Fruit fly (Drosophila melanogaster) whole organism, embryonic: ENCODE results near the gene Tpst.

ENCODE experiments used
- Atf3 ChIP-seq: fragments of 200-800 bp; sonication (Bioruptor generic); optimal IDR thresholded peaks from 3 replicates; lab custom pipeline; 2016; ENCODE audit warnings: missing biosample characterization, missing genetic modification characterization
- Atf6 ChIP-seq: fragments of 200-800 bp; sonication (Bioruptor generic); IDR thresholded peaks from 2 replicates; pipeline ENCODE4 v1.3.6; 2022; ENCODE audit warnings: missing biosample characterization, missing genetic modification characterization
- CG11085 ChIP-seq: fragments of 200-800 bp; sonication (Bioruptor generic); IDR thresholded peaks from 2 replicates; pipeline ENCODE4 v1.3.6; 2022; ENCODE audit warnings: missing biosample characterization, missing genetic modification characterization
- CG12391 ChIP-seq: fragments of 200-800 bp; sonication (Bioruptor generic); optimal IDR thresholded peaks from 3 replicates; lab custom pipeline; 2018; ENCODE audit warnings: missing biosample characterization, mild to moderate bottlenecking, missing genetic modification characterization, moderate library complexity
- CG12744 ChIP-seq: fragments of 200-800 bp; sonication (Bioruptor generic); optimal IDR thresholded peaks from 2 replicates; lab custom pipeline; 2016; ENCODE audit warnings: missing biosample characterization, missing genetic modification characterization
- CG15601 ChIP-seq: fragments of 200-800 bp; sonication (Bioruptor generic); optimal IDR thresholded peaks from 3 replicates; lab custom pipeline; 2019; ENCODE audit warnings: missing biosample characterization, mild to moderate bottlenecking, missing genetic modification characterization, moderate library complexity
- CG1647 ChIP-seq: fragments of 200-800 bp; sonication (Bioruptor generic); optimal IDR thresholded peaks from 3 replicates; lab custom pipeline; 2016; ENCODE audit warnings: missing biosample characterization, missing genetic modification characterization
- CG17385 ChIP-seq: fragments of 200-800 bp; sonication (Bioruptor generic); optimal IDR thresholded peaks from 3 replicates; lab custom pipeline; 2018; ENCODE audit warnings: missing biosample characterization, mild to moderate bottlenecking, missing genetic modification characterization
- CG18599 ChIP-seq: fragments of 200-800 bp; sonication (Bioruptor generic); optimal IDR thresholded peaks from 3 replicates; lab custom pipeline; 2017; ENCODE audit warnings: missing biosample characterization, missing genetic modification characterization, mild to moderate bottlenecking, moderate library complexity, missing genetic modification reagents
- CG2875 ChIP-seq: fragments of 200-800 bp; sonication (Bioruptor generic); optimal IDR thresholded peaks from 2 replicates; lab custom pipeline; 2017; ENCODE audit warnings: missing biosample characterization, mild to moderate bottlenecking, missing genetic modification characterization, missing genetic modification reagents
- CG32767 ChIP-seq: fragments of 200-800 bp; sonication (Bioruptor generic); IDR thresholded peaks from 2 replicates; pipeline ENCODE4 v1.3.6; 2022; ENCODE audit warnings: missing biosample characterization, missing genetic modification characterization
- CHES-1-like ChIP-seq: fragments of 200-800 bp; sonication (Bioruptor generic); optimal IDR thresholded peaks from 2 replicates; lab custom pipeline; 2016; ENCODE audit warnings: missing biosample characterization, missing genetic modification characterization
- Dfd ChIP-seq, 2 experiments: fragments of >200 bp; optimal IDR thresholded peaks; 2 replicates each; lab custom pipeline; 2017; ENCODE audit warnings: missing biosample characterization in 2 of 2, missing genetic modification characterization in 2 of 2
- E2f1 ChIP-seq: fragments of 200-800 bp; sonication (Bioruptor generic); IDR thresholded peaks from 2 replicates; pipeline ENCODE4 v1.3.6; 2022; ENCODE audit warnings: missing biosample characterization, missing genetic modification characterization
- Eip74EF ChIP-seq, 2 experiments: fragments of 200-800 bp in 1 of 2; fragments of >200 bp in 1 of 2; sonication (Bioruptor generic) in 1 of 2; optimal IDR thresholded peaks; 2 replicates each; lab custom pipeline; 2017 to 2019; ENCODE audit warnings: missing biosample characterization in 2 of 2, missing genetic modification characterization in 2 of 2, mild to moderate bottlenecking in 1 of 2, moderate library complexity in 1 of 2
- HLH4C ChIP-seq: fragments of 200-800 bp; sonication (Bioruptor generic); IDR thresholded peaks from 3 replicates; pipeline ENCODE4 v1.3.6; 2022; ENCODE audit warnings: missing biosample characterization, missing genetic modification characterization; ENCODE audit not compliant: partially characterized antibody
- Lhr ChIP-seq: fragments of 200-800 bp; sonication (Bioruptor generic); optimal IDR thresholded peaks from 3 replicates; lab custom pipeline; 2017; ENCODE audit warnings: mild to moderate bottlenecking, missing biosample characterization, missing genetic modification reagents, missing genetic modification characterization
- NC2α ChIP-seq: fragments of 200-800 bp; sonication (Bioruptor generic); optimal IDR thresholded peaks from 2 replicates; lab custom pipeline; 2016; ENCODE audit warnings: missing biosample characterization, missing genetic modification characterization
- Pdp1 ChIP-seq, 2 experiments: fragments of 200-800 bp; sonication (Bioruptor generic); optimal IDR thresholded peaks; 3 replicates each; lab custom pipeline; 2016; ENCODE audit warnings: missing biosample characterization in 2 of 2, missing genetic modification characterization in 2 of 2, mild to moderate bottlenecking in 1 of 2, moderate library complexity in 1 of 2
- Ssrp ChIP-seq: fragments of 200-800 bp; sonication (Bioruptor generic); optimal IDR thresholded peaks from 2 replicates; lab custom pipeline; 2018; ENCODE audit warnings: missing biosample characterization, mild to moderate bottlenecking, missing genetic modification characterization, moderate library complexity
- Trl ChIP-seq, 3 experiments: fragments of >200 bp in 2 of 3; fragments of 200-800 bp in 1 of 3; sonication (Bioruptor generic) in 1 of 3; optimal IDR thresholded peaks; 2 replicates in 1 of 3; 3 replicates in 2 of 3; lab custom pipeline; 2016 to 2017; ENCODE audit warnings: missing biosample characterization in 1 of 3, missing genetic modification characterization in 1 of 3
- Usf ChIP-seq: fragments of 200-800 bp; sonication (Bioruptor generic); optimal IDR thresholded peaks from 2 replicates; lab custom pipeline; 2017; ENCODE audit warnings: missing genotype, missing biosample characterization, missing genetic modification characterization
- Xbp1 ChIP-seq: fragments of 200-800 bp; sonication (Bioruptor generic); optimal IDR thresholded peaks from 3 replicates; lab custom pipeline; 2016; ENCODE audit warnings: missing biosample characterization, mild to moderate bottlenecking, missing genetic modification characterization
- ab ChIP-seq: fragments of 200-800 bp; sonication (Bioruptor generic); optimal IDR thresholded peaks from 2 replicates; lab custom pipeline; 2016; ENCODE audit warnings: missing biosample characterization, missing genetic modification characterization
- dpn ChIP-seq, 2 experiments: fragments of 200-800 bp; sonication (Bioruptor generic); optimal IDR thresholded peaks; 3 replicates each; lab custom pipeline; 2016; ENCODE audit warnings: missing biosample characterization in 2 of 2, missing genetic modification characterization in 2 of 2
- exex ChIP-seq: fragments of 200-800 bp; sonication (Bioruptor generic); optimal IDR thresholded peaks from 4 replicates; lab custom pipeline; 2018; ENCODE audit warnings: missing biosample characterization, mild to moderate bottlenecking, missing genetic modification characterization, moderate library complexity
- fd3F ChIP-seq: fragments of 200-800 bp; sonication (Bioruptor generic); optimal IDR thresholded peaks from 2 replicates; lab custom pipeline; 2018; ENCODE audit warnings: missing biosample characterization, mild to moderate bottlenecking, missing genetic modification characterization, moderate library complexity
- hb ChIP-seq: fragments of 200-800 bp; sonication (Bioruptor generic); IDR thresholded peaks from 3 replicates; pipeline ENCODE4 v1.3.6; 2022; ENCODE audit warnings: missing biosample characterization, missing genetic modification characterization; ENCODE audit not compliant: partially characterized antibody
- insv ChIP-seq, 2 experiments: fragments of 200-800 bp; sonication (Bioruptor generic); optimal IDR thresholded peaks; 3 replicates each; lab custom pipeline; 2016 to 2018; ENCODE audit warnings: missing biosample characterization in 2 of 2, missing genetic modification characterization in 2 of 2
- jumu ChIP-seq: fragments of 200-800 bp; sonication (Bioruptor generic); optimal IDR thresholded peaks from 3 replicates; lab custom pipeline; 2016; ENCODE audit warnings: missing biosample characterization, missing genetic modification characterization
- lab ChIP-seq: fragments of 200-800 bp; sonication (Bioruptor generic); optimal IDR thresholded peaks from 3 replicates; lab custom pipeline; 2017; ENCODE audit warnings: missing biosample characterization, missing genetic modification characterization, mild to moderate bottlenecking, moderate library complexity, missing genetic modification reagents
- mirr ChIP-seq: fragments of 200-800 bp; sonication (Bioruptor generic); optimal IDR thresholded peaks from 3 replicates; lab custom pipeline; 2018; ENCODE audit warnings: missing biosample characterization, mild to moderate bottlenecking, missing genetic modification characterization
- psq ChIP-seq: fragments of 200-800 bp; sonication (Bioruptor generic); optimal IDR thresholded peaks from 2 replicates; lab custom pipeline; 2017; ENCODE audit warnings: missing biosample characterization, missing genetic modification characterization
- ranshi ChIP-seq: fragments of 200-800 bp; sonication (Bioruptor generic); IDR thresholded peaks from 2 replicates; pipeline ENCODE4 v1.3.6; 2022; ENCODE audit warnings: missing biosample characterization, missing genetic modification characterization
- sd ChIP-seq: fragments of 200-800 bp; sonication (Bioruptor generic); optimal IDR thresholded peaks from 3 replicates; lab custom pipeline; 2018; ENCODE audit warnings: missing biosample characterization, mild to moderate bottlenecking, missing genetic modification characterization, moderate library complexity
- sens ChIP-seq: fragments of 200-800 bp; sonication (Bioruptor generic); peaks from one replicate; lab custom pipeline; 2016; ENCODE audit warnings: missing biosample characterization, missing genetic modification characterization
- sqz ChIP-seq: fragments of 200-800 bp; sonication (Bioruptor generic); optimal IDR thresholded peaks from 3 replicates; lab custom pipeline; 2018; ENCODE audit warnings: missing biosample characterization, mild to moderate bottlenecking, missing genetic modification characterization
- wor ChIP-seq: fragments of 200-800 bp; sonication (Bioruptor generic); IDR thresholded peaks from 2 replicates; pipeline ENCODE4 v1.3.6; 2022; ENCODE audit warnings: missing biosample characterization, missing genetic modification characterization

The Tpst gene

DNA sequence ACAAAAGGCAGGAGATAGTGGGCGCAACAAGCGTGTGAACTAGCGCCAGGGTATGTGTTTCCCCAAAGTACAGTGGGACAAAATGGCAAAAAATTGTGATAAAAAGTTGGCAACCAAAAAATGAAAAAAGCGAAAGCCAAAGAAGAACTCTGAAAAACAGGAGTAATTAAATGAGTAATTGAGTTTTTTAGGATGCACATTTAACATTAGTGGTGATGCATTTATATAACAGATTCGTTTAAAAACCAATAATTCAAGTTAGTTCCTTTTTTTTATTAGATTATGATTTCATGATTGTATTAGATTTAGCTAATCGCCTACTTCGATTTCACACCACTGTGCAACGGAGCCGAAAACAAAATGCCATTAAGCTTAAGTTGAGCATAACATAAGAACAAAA, 8.8 kb downstream of the Tpst start (continued):
- peak in 1 of 2 experiments; percentile 17 for TF ChIP-seq Dfd (GFP tag; optimal IDR thresholded peaks at IDR 0.05; lab: Kevin White, UChicago)
- TF ChIP-seq ab, result no peak
- TF ChIP-seq Trl (optimal IDR thresholded peaks at IDR 0.05; lab: Kevin White, UChicago), result no peak
- TF ChIP-seq Trl (GFP tag; optimal IDR thresholded peaks at IDR 0.05; lab: Kevin White, UChicago), result peak; percentile 54
- TF ChIP-seq Atf6 (GFP tag; lab: Robert Waterston, UW), result peak; percentile 49; the same call in 1 of the 2 replicates
- peak; percentile 58 to 60 for TF ChIP-seq dpn (GFP tag; optimal IDR thresholded peaks at IDR 0.05; lab: Kevin White, UChicago)
- TF ChIP-seq Eip74EF (GFP tag; optimal IDR thresholded peaks at IDR 0.05; lab: Kevin White, UChicago), result peak in 1 of 2 experiments; percentile 35
- TF ChIP-seq sqz (GFP tag; lab: Kevin White, UChicago), result no peak
- peak; percentile 60 for TF ChIP-seq CG12391
- no peak for TF ChIP-seq Usf (GFP tag; lab: Kevin White, UChicago)
- TF ChIP-seq Atf3, result peak; percentile 14
- TF ChIP-seq CG17385 (GFP tag; lab: Kevin White, UChicago), result peak; percentile 51
- TF ChIP-seq CG2875, result peak; percentile 54
- TF ChIP-seq sd (tag; lab: Kevin White, UChicago), result no peak
- TF ChIP-seq sens (GFP tag; lab: Kevin White, UChicago), result peak; percentile 95
- TF ChIP-seq fd3F (GFP tag; lab: Kevin White, UChicago), result peak; percentile 11
- no peak for TF ChIP-seq Lhr
- TF ChIP-seq Xbp1 (GFP tag; lab: Kevin White, UChicago), result peak; percentile 60
- TF ChIP-seq CG1647 (GFP tag; lab: Kevin White, UChicago), result no peak
- no peak for TF ChIP-seq insv (GFP tag; optimal IDR thresholded peaks at IDR 0.05; lab: Kevin White, UChicago)
- TF ChIP-seq NC2α (GFP tag; lab: Kevin White, UChicago), result no peak
- TF ChIP-seq CG18599 (GFP tag; lab: Kevin White, UChicago), result peak; percentile 53
- peak; percentile 35 for TF ChIP-seq wor (GFP tag; lab: Robert Waterston, UW)
- TF ChIP-seq exex (tag; lab: Kevin White, UChicago), result no peak
- TF ChIP-seq ranshi, result peak; percentile 44; the same call in 1 of the 2 replicates
- peak; percentile 49 for TF ChIP-seq E2f1 (GFP tag; lab: Robert Waterston, UW)
- 0 out of 2 replicates have a peak, but pooled peaks have one; percentile 29 for TF ChIP-seq CG32767
- TF ChIP-seq CG11085 (GFP tag; lab: Robert Waterston, UW), result no peak
- TF ChIP-seq CG15601, result peak; percentile 17
- no peak for TF ChIP-seq HLH4C (GFP tag; lab: Robert Waterston, UW)
- TF ChIP-seq psq (GFP tag; lab: Kevin White, UChicago), result no peak
- TF ChIP-seq Pdp1 (GFP tag; optimal IDR thresholded peaks at IDR 0.05; lab: Kevin White, UChicago), result peak; percentile 56 to 62
- no peak for TF ChIP-seq CHES-1-like (GFP tag; lab: Kevin White, UChicago)
- TF ChIP-seq hb (GFP tag; lab: Robert Waterston, UW), result no peak
- peak; percentile 68 for TF ChIP-seq Ssrp

DNA sequence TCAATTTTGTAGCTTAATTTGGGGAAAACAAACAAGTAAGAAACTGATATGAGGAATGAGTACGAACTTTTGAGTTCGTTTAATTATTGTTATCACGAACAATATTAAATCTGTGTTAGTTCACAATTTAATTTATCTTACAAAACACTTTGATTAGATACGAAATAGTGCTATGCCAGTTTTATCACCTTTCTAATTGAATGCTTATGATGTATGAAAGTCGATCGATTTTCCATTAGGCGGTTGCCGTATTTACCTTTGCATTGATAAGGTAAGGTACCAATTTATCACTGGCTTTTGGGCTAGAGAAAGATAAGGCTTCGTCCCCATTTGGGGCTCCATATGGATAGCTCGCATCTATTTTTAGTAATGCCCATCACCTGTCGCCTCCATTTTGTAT, 15.7 kb downstream of the Tpst start:
- TF ChIP-seq jumu (GFP tag; lab: Kevin White, UChicago) (no peak), exex (tag; lab: Kevin White, UChicago) (peak; percentile 62), mirr (GFP tag; lab: Kevin White, UChicago) (peak; percentile 24), CG12744 (GFP tag; lab: Kevin White, UChicago) (no peak), lab (GFP tag; lab: Kevin White, UChicago) (peak; percentile 66)
